Worm (Caenorhabditis elegans): ENCODE data around the gene E02C12.9.

E02C12.9 gene

ce11 chrV:9342965-9343628, 32.2 kb downstream of the E02C12.9 start (continued):
- TF ChIP-seq ceh-82 (tag; optimal IDR thresholded peaks at IDR 0.05), result no peak
- TF ChIP-seq spr-3 (GFP tag; optimal IDR thresholded peaks at IDR 0.05), result no peak
- TF ChIP-seq set-16 (GFP tag; IDR thresholded peaks at IDR 0.05), result no peak
- no peak for TF ChIP-seq nhr-11 (tag; optimal IDR thresholded peaks at IDR 0.05)
- no peak for TF ChIP-seq lin-15B (tag; optimal IDR thresholded peaks at IDR 0.05)
- TF ChIP-seq T20F7.1 (GFP tag; optimal IDR thresholded peaks at IDR 0.05), result no peak
- no peak for TF ChIP-seq lsy-2 (tag; optimal IDR thresholded peaks at IDR 0.05)
- TF ChIP-seq ama-1 (optimal IDR thresholded peaks at IDR 0.05), result no peak
- no peak for TF ChIP-seq jun-1 (tag; optimal IDR thresholded peaks at IDR 0.05)
- no peak for TF ChIP-seq mxl-3 (GFP tag; optimal IDR thresholded peaks at IDR 0.05)
- no peak for TF ChIP-seq R02D3.7 (tag; optimal IDR thresholded peaks at IDR 0.05)
- no peak for TF ChIP-seq Y75B8A.6 (GFP tag; IDR thresholded peaks at IDR 0.05)
- no peak for TF ChIP-seq ztf-11 (tag; optimal IDR thresholded peaks at IDR 0.05)
- TF ChIP-seq gei-8 (GFP tag; optimal IDR thresholded peaks at IDR 0.05), result no peak
- no peak for TF ChIP-seq aly-2 (tag; optimal IDR thresholded peaks at IDR 0.05)
- TF ChIP-seq nhr-42 (GFP tag; IDR thresholded peaks at IDR 0.05), result peak; percentile 84
- TF ChIP-seq mdl-1 (tag; optimal IDR thresholded peaks at IDR 0.05), result no peak
- no peak for TF ChIP-seq nhr-111 (GFP tag; optimal IDR thresholded peaks at IDR 0.05)
- TF ChIP-seq hif-1 (tag; optimal IDR thresholded peaks at IDR 0.05), result no peak
- TF ChIP-seq nhr-6 (tag; optimal IDR thresholded peaks at IDR 0.05), result no peak
- no peak for TF ChIP-seq hlh-11 (tag; optimal IDR thresholded peaks at IDR 0.05)
- no peak for TF ChIP-seq rbr-2 (tag; optimal IDR thresholded peaks at IDR 0.05)
- TF ChIP-seq F26F4.8 (GFP tag; conservative IDR thresholded peaks at IDR 0.05), result no peak
- no peak for TF ChIP-seq ceh-62 (tag; optimal IDR thresholded peaks at IDR 0.05)
- TF ChIP-seq ces-1 (GFP tag; optimal IDR thresholded peaks at IDR 0.05), result no peak
- no peak for TF ChIP-seq snpc-4 (tag; optimal IDR thresholded peaks at IDR 0.05)
- no peak for TF ChIP-seq nhr-48 (tag; optimal IDR thresholded peaks at IDR 0.05)
- peak; percentile 52; the same call in 1 of the 2 replicates for TF ChIP-seq php-3 (GFP tag; IDR thresholded peaks at IDR 0.05)
- TF ChIP-seq ceh-28 (tag; optimal IDR thresholded peaks at IDR 0.05), result no peak
- TF ChIP-seq Y5F2A.4 (GFP tag; optimal IDR thresholded peaks at IDR 0.05), result no peak
- TF ChIP-seq ZK337.2 (GFP tag; IDR thresholded peaks at IDR 0.05), result no peak
- no peak for TF ChIP-seq unc-130 (GFP tag; optimal IDR thresholded peaks at IDR 0.05)
- peak; percentile 58; the same call in 1 of the 2 replicates for TF ChIP-seq pha-4 (GFP tag; IDR thresholded peaks at IDR 0.05)
- TF ChIP-seq pha-4 (tag; optimal IDR thresholded peaks at IDR 0.05), result no peak
- TF ChIP-seq ztf-7 (tag; optimal IDR thresholded peaks at IDR 0.05), result no peak
- TF ChIP-seq lir-3 (tag; optimal IDR thresholded peaks at IDR 0.05), result no peak
- peak; percentile 79; the same call in 1 of the 2 replicates for TF ChIP-seq saeg-2 (GFP tag; IDR thresholded peaks at IDR 0.05)
- TF ChIP-seq hmg-1.1 (GFP tag; IDR thresholded peaks at IDR 0.05), result peak; percentile 59
- no peak for TF ChIP-seq zip-2 (tag; optimal IDR thresholded peaks at IDR 0.05)
- TF ChIP-seq cey-2 (tag; optimal IDR thresholded peaks at IDR 0.05; ENCODE audit: borderline replicate concordance, insufficient read depth), result no peak
- no peak for TF ChIP-seq tag-97 (GFP tag; IDR thresholded peaks at IDR 0.05)
- no peak for TF ChIP-seq hlh-30 (tag; optimal IDR thresholded peaks at IDR 0.05; ENCODE audit: insufficient read depth)
- TF ChIP-seq ctbp-1 (GFP tag; IDR thresholded peaks at IDR 0.05), result peak; percentile 64
- TF ChIP-seq egl-43 (GFP tag; IDR thresholded peaks at IDR 0.05), result peak; percentile 57
- TF ChIP-seq skn-1 (tag; optimal IDR thresholded peaks at IDR 0.05), result no peak
- TF ChIP-seq aha-1 (tag), result peak; percentile 96
- peak; percentile 67 for TF ChIP-seq ceh-20 (GFP tag; IDR thresholded peaks at IDR 0.05)
- TF ChIP-seq zfp-2 (tag; optimal IDR thresholded peaks at IDR 0.05), result no peak
- TF ChIP-seq D1046.2 (GFP tag; IDR thresholded peaks at IDR 0.05), result peak; percentile 81
- no peak for TF ChIP-seq nhr-41 (GFP tag; IDR thresholded peaks at IDR 0.05)
- no peak for TF ChIP-seq nhr-76 (tag; optimal IDR thresholded peaks at IDR 0.05)
- TF ChIP-seq F49E8.2 (tag; optimal IDR thresholded peaks at IDR 0.05; ENCODE audit: borderline replicate concordance), result no peak

All from whole organism, L4 larva.